Worm (Caenorhabditis elegans) whole organism, L4/young adult: ENCODE results near the gene K04C1.2.

Experiments used
- W03F9.2 ChIP-seq: fragments of 150-350 bp; optimal IDR thresholded peaks from 2 replicates; lab custom pipeline; 2014; ENCODE audit warnings: missing biosample characterization, missing genetic modification characterization
- dao-5 ChIP-seq: sonication (generic microtip); optimal IDR thresholded peaks from 2 replicates; lab custom pipeline; 2016; ENCODE audit warnings: missing genotype, missing genetic modification characterization, moderate library complexity, missing compliant biosample characterization
- him-1 ChIP-seq: sonication (generic microtip); optimal IDR thresholded peaks from 2 replicates; lab custom pipeline; 2016; ENCODE audit warnings: missing genotype, missing genetic modification reagents, missing genetic modification characterization, missing compliant biosample characterization

The K04C1.2 gene

DNA sequence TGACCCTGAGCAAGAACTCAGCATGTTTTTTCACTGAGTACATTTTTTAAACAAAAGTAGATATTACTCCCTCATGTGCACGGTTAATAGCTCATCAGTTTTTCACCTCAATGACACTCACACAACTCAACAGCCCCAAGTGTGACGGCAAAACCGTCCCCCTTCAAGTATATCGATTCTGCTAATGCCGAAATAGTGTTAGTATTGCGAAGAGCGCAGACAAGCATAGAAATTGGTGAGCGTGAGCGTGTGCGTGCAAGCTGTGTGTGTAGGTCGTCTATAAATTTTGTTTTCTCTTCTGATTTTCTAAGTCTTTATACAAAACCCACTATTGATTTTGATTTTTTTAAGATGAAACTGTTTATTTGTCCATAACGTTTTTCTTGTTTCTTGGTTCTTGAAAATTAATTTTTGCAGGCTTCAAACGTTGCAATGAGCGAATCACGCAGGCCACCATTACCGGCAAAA is at the start of gene K04C1.2:
TSS of gene K04C1.2 (plus strand) at position 418 of the 468 bp plus-strand sequence.
- TF ChIP-seq dao-5 (tag; lab: Kevin White, UChicago) (no peak), him-1 (tag; lab: Kevin White, UChicago) (no peak), W03F9.2 (no peak)

ce11 chrX:14194251-14194650 is 44.3 kb upstream of the K04C1.2 start:
- TF ChIP-seq him-1 (tag; lab: Kevin White, UChicago) (no peak), W03F9.2 (no peak), dao-5 (tag; lab: Kevin White, UChicago) (no peak)

DNA sequence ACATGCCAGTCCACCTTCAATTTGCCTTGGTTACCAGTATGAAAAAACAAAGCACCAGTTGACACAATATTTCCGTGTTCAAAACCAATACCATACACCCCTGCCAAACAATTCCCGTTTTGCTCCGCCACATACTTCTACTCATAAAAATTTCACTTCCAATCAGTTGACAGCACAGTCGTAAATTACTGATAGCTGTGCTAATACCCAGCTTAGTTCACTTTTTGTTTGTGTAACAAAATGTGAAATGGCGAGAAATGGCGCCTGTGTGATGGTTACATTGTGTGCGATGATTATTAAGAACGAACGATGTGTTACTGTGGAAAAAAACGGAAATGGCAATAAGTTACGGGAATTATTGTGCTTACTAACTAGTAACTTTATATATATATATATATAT is 32.2 kb upstream of the K04C1.2 start:
- TF ChIP-seq W03F9.2 (no peak), dao-5 (tag; lab: Kevin White, UChicago) (no peak), him-1 (tag; lab: Kevin White, UChicago) (no peak)

ce11 chrX:14207942-14208341 is 30.6 kb upstream of the K04C1.2 start, which contains the start of gene ceh-37:
Gene ceh-37 (minus strand): TSS chrX:14208000.
- no peak for TF ChIP-seq him-1 (tag; lab: Kevin White, UChicago)
- no peak for TF ChIP-seq dao-5 (tag; lab: Kevin White, UChicago)
- TF ChIP-seq W03F9.2: no peak

ce11 chrX:14213314-14213713 is 25.2 kb upstream of the K04C1.2 start:
- TF ChIP-seq dao-5 (tag; lab: Kevin White, UChicago): no peak
- TF ChIP-seq W03F9.2: no peak
- TF ChIP-seq him-1 (tag; lab: Kevin White, UChicago): no peak

DNA sequence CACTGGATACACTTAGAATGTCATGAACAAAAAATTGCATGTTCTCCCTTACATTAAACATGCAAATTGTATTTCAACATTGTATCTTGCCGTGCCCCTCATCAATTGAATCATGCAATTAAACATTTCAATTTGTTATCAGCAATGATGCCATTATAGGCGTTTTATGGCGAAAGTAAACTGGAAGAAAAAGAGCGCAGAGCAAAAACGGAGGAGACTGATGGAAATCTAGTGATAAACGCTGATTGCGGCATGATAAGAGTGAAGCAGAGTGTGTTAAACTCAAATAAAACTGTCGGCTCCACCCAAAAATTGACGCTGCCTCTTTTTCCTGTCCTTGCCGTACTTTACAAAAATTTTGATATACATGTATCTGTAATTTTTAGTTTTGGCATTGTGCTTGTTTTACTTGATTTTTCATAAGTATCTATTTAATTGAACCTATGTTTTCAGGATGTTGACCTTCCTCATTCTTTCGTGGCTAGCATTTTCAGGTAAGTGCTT is 23.9 kb upstream of the K04C1.2 start, which contains the start of gene K06G5.1:
TSS of gene K06G5.1 (plus strand) at position 454 of the 504 bp plus-strand sequence.
- TF ChIP-seq W03F9.2 (no peak), dao-5 (tag; lab: Kevin White, UChicago) (no peak), him-1 (tag; lab: Kevin White, UChicago) (no peak)

DNA sequence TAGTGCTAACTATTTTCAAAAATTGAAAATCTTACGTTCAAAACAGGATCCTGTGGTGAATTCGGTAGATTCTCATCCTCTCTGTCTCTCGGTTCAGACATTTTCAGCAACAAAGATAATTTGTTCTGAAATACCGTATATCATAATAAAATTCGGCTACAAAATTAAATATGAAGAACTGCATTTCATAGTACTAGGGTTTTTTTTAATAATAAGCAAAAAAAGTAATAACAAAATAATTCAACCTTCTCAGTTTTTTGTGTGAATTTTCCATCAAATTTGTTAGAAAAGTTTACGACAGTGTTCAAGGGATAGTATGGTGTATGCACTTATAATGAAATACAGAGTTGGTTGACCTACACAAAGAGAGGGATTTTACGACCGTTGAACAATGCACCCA is 15.4 kb upstream of the K04C1.2 start, which contains the start of gene K06G5.3:
TSS of gene K06G5.3 (minus strand) at position 101 of the 400 bp plus-strand sequence.
- no peak for TF ChIP-seq him-1 (tag; lab: Kevin White, UChicago)
- TF ChIP-seq dao-5 (tag; lab: Kevin White, UChicago): no peak
- TF ChIP-seq W03F9.2: no peak

- no peak for TF ChIP-seq him-1 (tag; lab: Kevin White, UChicago)
- TF ChIP-seq dao-5 (tag; lab: Kevin White, UChicago): no peak
- TF ChIP-seq W03F9.2: no peak
These were observed 13.2 kb upstream of the K04C1.2 start, which contains the start of gene cyp-13B2 for ce11 chrX:14225273-14225672. Gene cyp-13B2 (plus strand): TSS chrX:14225573.

DNA sequence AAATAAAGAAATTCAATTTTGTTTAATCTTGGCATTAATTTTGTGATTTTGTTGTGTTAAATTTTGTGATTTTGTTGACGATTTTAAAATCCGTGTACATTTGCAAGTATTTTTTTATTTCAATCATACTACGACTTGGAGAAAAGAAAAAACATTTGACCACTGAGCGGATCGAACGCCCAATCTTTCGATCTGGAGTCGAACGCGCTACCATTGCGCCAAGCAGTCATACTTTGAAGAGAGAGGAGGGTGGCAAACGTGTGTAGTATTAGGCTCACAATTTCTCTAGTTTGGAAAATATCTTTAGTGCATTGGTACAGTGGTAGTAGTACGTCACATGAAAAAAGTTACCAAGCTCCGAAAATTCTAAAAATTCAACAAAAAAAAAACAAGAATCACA is 9.7 kb upstream of the K04C1.2 start:
- TF ChIP-seq dao-5 (tag; lab: Kevin White, UChicago) (no peak), him-1 (tag; lab: Kevin White, UChicago) (no peak), W03F9.2 (no peak)

- TF ChIP-seq him-1 (tag; lab: Kevin White, UChicago): no peak
These were observed 6.5 kb upstream of the K04C1.2 start for ce11 chrX:14231987-14232386.

DNA sequence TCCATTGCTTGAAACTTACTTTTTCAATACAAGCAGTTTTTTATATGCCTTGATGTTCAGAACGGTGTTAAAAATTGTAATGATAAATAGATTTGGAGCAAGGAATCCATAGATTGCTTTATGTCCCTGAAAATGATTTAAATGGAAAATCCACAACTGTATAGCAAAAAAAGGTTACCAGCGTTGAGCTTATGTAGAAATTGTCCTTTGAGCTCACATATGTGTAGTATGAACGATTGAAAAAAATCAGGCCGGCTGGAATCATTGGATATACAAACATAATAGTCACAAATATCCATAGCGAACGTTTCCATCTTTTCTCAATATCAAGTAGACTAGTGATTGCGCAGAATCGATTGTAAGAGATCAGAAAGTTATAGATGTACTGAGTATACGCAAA is 4.1 kb upstream of the K04C1.2 start, which contains the start of gene srg-36:
TSS of gene srg-36 (minus strand) at position 101 of the 400 bp plus-strand sequence.
- TF ChIP-seq him-1 (tag; lab: Kevin White, UChicago): no peak
- no peak for TF ChIP-seq W03F9.2
- no peak for TF ChIP-seq dao-5 (tag; lab: Kevin White, UChicago)

- TF ChIP-seq him-1 (tag; lab: Kevin White, UChicago): no peak
These were observed 3.6 kb upstream of the K04C1.2 start, which contains the start of gene srg-37 for ce11 chrX:14234932-14235331. Gene srg-37 (minus strand): TSS chrX:14235032.

- TF ChIP-seq W03F9.2 (no peak), dao-5 (tag; lab: Kevin White, UChicago) (no peak), him-1 (tag; lab: Kevin White, UChicago) (no peak)
These were observed 2.2 kb upstream of the K04C1.2 start for ce11 chrX:14236121-14236824.

DNA sequence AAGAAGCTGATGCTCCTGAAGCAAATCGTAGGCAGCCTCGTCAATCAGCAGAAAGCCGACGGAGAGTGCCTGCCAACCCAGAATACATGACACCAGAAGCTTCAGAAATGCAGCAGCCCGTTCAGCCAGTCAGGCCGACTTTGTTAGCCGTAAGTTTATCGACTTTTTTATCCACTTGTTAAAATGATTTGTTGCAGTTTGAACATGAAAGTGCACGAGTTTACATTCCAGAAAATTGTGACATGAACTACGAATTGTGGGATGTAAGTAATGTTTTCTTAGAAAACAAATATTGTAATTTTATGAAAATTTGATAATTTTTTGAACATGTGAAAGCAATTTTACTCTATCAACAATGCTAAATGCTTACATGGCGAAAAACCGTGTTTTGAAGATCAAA is 1.7 kb downstream of the K04C1.2 start:
- TF ChIP-seq dao-5 (tag; lab: Kevin White, UChicago) (no peak), him-1 (tag; lab: Kevin White, UChicago) (no peak), W03F9.2 (no peak)
